Fruit fly (Drosophila melanogaster): ENCODE data around the gene Dhc16F.

The Dhc16F gene

DNA sequence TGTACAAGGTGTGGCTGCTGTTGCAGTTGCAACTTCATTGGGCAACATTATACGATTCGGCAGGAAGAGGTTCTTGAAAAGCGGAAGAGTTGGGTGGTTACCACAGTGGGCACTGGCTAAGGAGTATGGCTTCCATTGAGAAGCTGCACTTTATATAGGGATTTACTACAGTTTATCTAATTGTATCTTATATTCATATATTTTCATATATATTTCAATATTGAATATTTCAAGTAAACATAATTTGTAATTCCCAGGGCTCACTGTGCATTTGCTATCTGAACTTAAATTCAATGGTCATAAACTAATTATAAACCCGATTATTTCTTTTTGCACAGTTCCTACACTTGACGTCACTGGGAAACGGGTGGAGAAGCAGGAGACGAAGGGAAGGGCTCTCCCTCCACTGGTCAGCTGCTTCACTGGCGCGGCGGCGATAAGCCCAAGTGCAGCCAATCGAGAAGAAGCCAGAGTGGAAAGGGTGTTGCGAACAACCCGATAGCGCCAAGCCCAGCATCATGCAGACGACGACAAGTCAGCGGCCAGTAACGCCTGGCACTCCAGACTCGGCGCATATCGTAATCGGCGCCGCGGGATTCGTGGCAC, 30.6 kb downstream of the Dhc16F start (continued):
- TF ChIP-seq OdsH (GFP tag; optimal IDR thresholded peaks at IDR 0.05) (peak; percentile 65), CG11902 (GFP tag; optimal IDR thresholded peaks at IDR 0.05) (peak; percentile 6), spab (GFP tag; optimal IDR thresholded peaks at IDR 0.05) (peak; percentile 5), CG11294 (GFP tag; IDR thresholded peaks at IDR 0.05) (0 out of 2 replicates have a peak, but pooled peaks have one; percentile 8), Sox15 (GFP tag; optimal IDR thresholded peaks at IDR 0.05) (no peak), Lpt (GFP tag; optimal IDR thresholded peaks at IDR 0.05) (peak; percentile 33), cyc (GFP tag; optimal IDR thresholded peaks at IDR 0.05) (peak; percentile 19), CG10669 (GFP tag; optimal IDR thresholded peaks at IDR 0.05) (peak; percentile 53), CG32006 (GFP tag; optimal IDR thresholded peaks at IDR 0.05) (peak; percentile 72), CG34406 (GFP tag; optimal IDR thresholded peaks at IDR 0.05) (peak; percentile 38), CG3032 (tag; optimal IDR thresholded peaks at IDR 0.05) (peak; percentile 49), CG6792 (GFP tag; optimal IDR thresholded peaks at IDR 0.05) (peak; percentile 46), CG10631 (GFP tag; optimal IDR thresholded peaks at IDR 0.05) (peak; percentile 49), svp (GFP tag) (peak; percentile 61), vri (GFP tag; optimal IDR thresholded peaks at IDR 0.05) (no peak), Hr39 (GFP tag; optimal IDR thresholded peaks at IDR 0.05) (no peak), fkh (GFP tag; optimal IDR thresholded peaks at IDR 0.05) (no peak), CG4318 (GFP tag; optimal IDR thresholded peaks at IDR 0.05) (peak; percentile 5), ss (GFP tag; optimal IDR thresholded peaks at IDR 0.05) (no peak), CG6163 (GFP tag; IDR thresholded peaks at IDR 0.05) (peak; percentile 53; the same call in 2 of the 3 replicates), CG11762 (GFP tag; optimal IDR thresholded peaks at IDR 0.05; ENCODE audit: insufficient read depth) (peak; percentile 7), CG7368 (GFP tag; optimal IDR thresholded peaks at IDR 0.05) (peak; percentile 31), Eip93F (GFP tag; optimal IDR thresholded peaks at IDR 0.05) (no peak), CG6276 (GFP tag; optimal IDR thresholded peaks at IDR 0.05) (peak; percentile 49), CG6854 (GFP tag; optimal IDR thresholded peaks at IDR 0.05) (no peak), net (GFP tag; optimal IDR thresholded peaks at IDR 0.05) (peak; percentile 34), esn (GFP tag; optimal IDR thresholded peaks at IDR 0.05) (peak; percentile 51), CG15336 (GFP tag; IDR thresholded peaks at IDR 0.05) (peak; percentile 65), lz (GFP tag; optimal IDR thresholded peaks at IDR 0.05) (peak; percentile 16), pdm3 (GFP tag; optimal IDR thresholded peaks at IDR 0.05) (peak; percentile 38), achi (GFP tag; optimal IDR thresholded peaks at IDR 0.05) (peak; percentile 55), fd59A (GFP tag; optimal IDR thresholded peaks at IDR 0.05) (peak; percentile 44), Sox102F (GFP tag; optimal IDR thresholded peaks at IDR 0.05) (peak; percentile 13), eg (GFP tag; IDR thresholded peaks at IDR 0.05) (peak; percentile 42; the same call in 1 of the 3 replicates), Hr38 (GFP tag; optimal IDR thresholded peaks at IDR 0.05) (no peak)

dm6 chrX:18100146-18100669, 35.9 kb downstream of the Dhc16F start:
- TF ChIP-seq Met (GFP tag; optimal IDR thresholded peaks at IDR 0.05) (no peak), CG8319 (GFP tag; optimal IDR thresholded peaks at IDR 0.05) (no peak), Eip93F (GFP tag; optimal IDR thresholded peaks at IDR 0.05) (no peak), lz (GFP tag; optimal IDR thresholded peaks at IDR 0.05) (no peak), svp (GFP tag) (peak; percentile 51), CG1621 (tag; optimal IDR thresholded peaks at IDR 0.05) (no peak), CG4318 (GFP tag; optimal IDR thresholded peaks at IDR 0.05) (no peak), CG11294 (GFP tag; IDR thresholded peaks at IDR 0.05) (no peak), Hr4 (GFP tag; optimal IDR thresholded peaks at IDR 0.05) (no peak), CG11902 (GFP tag; optimal IDR thresholded peaks at IDR 0.05) (no peak), CG9139 (GFP tag; optimal IDR thresholded peaks at IDR 0.05) (no peak), dac (GFP tag; optimal IDR thresholded peaks at IDR 0.05) (no peak), Eip78C (GFP tag) (peak; percentile 75), fkh (GFP tag; optimal IDR thresholded peaks at IDR 0.05) (peak; percentile 62), eg (GFP tag; IDR thresholded peaks at IDR 0.05) (0 out of 3 replicates have a peak, but pooled peaks have one; percentile 25), cyc (GFP tag; optimal IDR thresholded peaks at IDR 0.05) (no peak), CG8119 (GFP tag; IDR thresholded peaks at IDR 0.05) (no peak), CG10631 (GFP tag; optimal IDR thresholded peaks at IDR 0.05) (no peak), CG11762 (GFP tag; optimal IDR thresholded peaks at IDR 0.05; ENCODE audit: insufficient read depth) (no peak), CG6854 (GFP tag; optimal IDR thresholded peaks at IDR 0.05) (no peak), CG31627 (GFP tag; optimal IDR thresholded peaks at IDR 0.05) (no peak)
